In the genomic region with DNA sequence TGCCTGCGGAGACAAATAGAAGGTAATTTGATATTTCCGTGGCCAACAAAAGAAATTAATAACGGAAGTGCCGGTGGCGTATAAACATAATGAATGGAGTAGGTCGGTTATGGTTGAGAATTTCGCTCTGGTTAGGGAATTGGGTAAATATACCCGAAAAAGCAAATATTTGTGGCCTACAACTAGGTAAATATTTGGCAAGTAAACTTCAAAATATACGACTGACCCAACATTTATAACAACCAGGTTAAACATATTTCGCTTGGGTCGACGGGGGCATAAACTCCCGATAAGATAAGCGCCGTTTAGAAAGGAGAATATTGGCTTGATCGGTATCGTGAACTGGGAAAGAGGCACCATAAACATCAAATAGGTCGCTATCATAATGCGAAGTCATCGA, we compare ENCODE assay signal across 1 fruit fly cellular context.
TF ChIP-seq lines count a peak whose summit lies in the region.

No protein-coding gene starts in this region.

TF ChIP-seq in whole organism, embryonic, 481 proteins besides CTCF, POLR2A, EP300 and RAD21 (continued from another document and continues in another):
- no peak for TF ChIP-seq CG6175 (GFP tag; IDR thresholded peaks at IDR 0.05; lab: Robert Waterston, UW)
- TF ChIP-seq CG15479 (GFP tag; optimal IDR thresholded peaks at IDR 0.05; lab: Kevin White, UChicago) = peak; percentile 61
- TF ChIP-seq CG1602 (GFP tag; optimal IDR thresholded peaks at IDR 0.05; lab: Kevin White, UChicago) = no peak
- TF ChIP-seq Neu2 (GFP tag; optimal IDR thresholded peaks at IDR 0.05; lab: Kevin White, UChicago; ENCODE audit: borderline replicate concordance) = no peak
- no peak for TF ChIP-seq croc (GFP tag; conservative IDR thresholded peaks at IDR 0.05; lab: Robert Waterston, UW)
- TF ChIP-seq Elba2 (GFP tag; optimal IDR thresholded peaks at IDR 0.05; lab: Kevin White, UChicago) = no peak
- TF ChIP-seq Ptx1 (GFP tag; IDR thresholded peaks at IDR 0.05; lab: Robert Waterston, UW) = no peak
- no peak for TF ChIP-seq peb (GFP tag; IDR thresholded peaks at IDR 0.05; lab: Robert Waterston, UW)
- no peak for TF ChIP-seq amos (GFP tag; IDR thresholded peaks at IDR 0.05; lab: Robert Waterston, UW; ENCODE audit: partially characterized antibody)
- no peak for TF ChIP-seq CG8765 (GFP tag; IDR thresholded peaks at IDR 0.05; lab: Robert Waterston, UW)
- TF ChIP-seq sim (GFP tag; IDR thresholded peaks at IDR 0.05; lab: Robert Waterston, UW) = no peak
- peak; percentile 38 for TF ChIP-seq Jarid2 (GFP tag; optimal IDR thresholded peaks at IDR 0.05; lab: Kevin White, UChicago)
- no peak for TF ChIP-seq mld (GFP tag; IDR thresholded peaks at IDR 0.05; lab: Robert Waterston, UW; ENCODE audit: partially characterized antibody)
- TF ChIP-seq unpg (GFP tag; optimal IDR thresholded peaks at IDR 0.05; lab: Kevin White, UChicago) = no peak
- 0 out of 2 replicates have a peak, but pooled peaks have one; percentile 18 for TF ChIP-seq bowl (GFP tag; IDR thresholded peaks at IDR 0.05; lab: Robert Waterston, UW)
- no peak for TF ChIP-seq Dll (GFP tag; IDR thresholded peaks at IDR 0.05; lab: Robert Waterston, UW; ENCODE audit: partially characterized antibody)
- no peak for TF ChIP-seq gro (GFP tag; optimal IDR thresholded peaks at IDR 0.05; lab: Kevin White, UChicago)
- peak; percentile 29 for TF ChIP-seq CoRest (tag; optimal IDR thresholded peaks at IDR 0.05; lab: Kevin White, UChicago)
- TF ChIP-seq trh (GFP tag; optimal IDR thresholded peaks at IDR 0.05; lab: Kevin White, UChicago) = no peak
- TF ChIP-seq gce (GFP tag; IDR thresholded peaks at IDR 0.05; lab: Robert Waterston, UW) = 0 out of 3 replicates have a peak, but pooled peaks have one; percentile 13
- no peak for TF ChIP-seq CG2199 (GFP tag; IDR thresholded peaks at IDR 0.05; lab: Robert Waterston, UW)
- no peak for TF ChIP-seq CG14014 (GFP tag; IDR thresholded peaks at IDR 0.05; lab: Robert Waterston, UW)
- peak; percentile 84 for TF ChIP-seq MTF-1 (GFP tag; optimal IDR thresholded peaks at IDR 0.05; lab: Kevin White, UChicago; ENCODE audit: borderline replicate concordance)
- peak; percentile 73 for TF ChIP-seq kni (GFP tag; optimal IDR thresholded peaks at IDR 0.05; lab: Kevin White, UChicago)
- TF ChIP-seq bbx (GFP tag; IDR thresholded peaks at IDR 0.05; lab: Robert Waterston, UW; ENCODE audit: partially characterized antibody) = no peak
- TF ChIP-seq grn (GFP tag; optimal IDR thresholded peaks at IDR 0.05; lab: Kevin White, UChicago) = peak; percentile 64
- no peak for TF ChIP-seq vfl (GFP tag; optimal IDR thresholded peaks at IDR 0.05; lab: Kevin White, UChicago)
- TF ChIP-seq CG18764 (GFP tag; optimal IDR thresholded peaks at IDR 0.05; lab: Kevin White, UChicago) = peak; percentile 6
- no peak for TF ChIP-seq ro (GFP tag; IDR thresholded peaks at IDR 0.05; lab: Robert Waterston, UW)
- TF ChIP-seq exex (tag; optimal IDR thresholded peaks at IDR 0.05; lab: Kevin White, UChicago) = no peak
- TF ChIP-seq NFAT (GFP tag; IDR thresholded peaks at IDR 0.05; lab: Robert Waterston, UW) = no peak
- no peak for TF ChIP-seq CG4282 (GFP tag; optimal IDR thresholded peaks at IDR 0.05; lab: Kevin White, UChicago)
- TF ChIP-seq CG15601 (tag; optimal IDR thresholded peaks at IDR 0.05; lab: Kevin White, UChicago) = peak; percentile 73
- no peak for TF ChIP-seq hb (GFP tag; IDR thresholded peaks at IDR 0.05; lab: Robert Waterston, UW; ENCODE audit: partially characterized antibody)
- TF ChIP-seq Antp (GFP tag; optimal IDR thresholded peaks at IDR 0.05; lab: Kevin White, UChicago) = no peak
- no peak for TF ChIP-seq Adf1 (GFP tag; IDR thresholded peaks at IDR 0.05; lab: Robert Waterston, UW)
- TF ChIP-seq bab2 (GFP tag; optimal IDR thresholded peaks at IDR 0.05; lab: Kevin White, UChicago) = peak; percentile 10
- TF ChIP-seq CG17568 (GFP tag; optimal IDR thresholded peaks at IDR 0.05; lab: Kevin White, UChicago) = peak; percentile 82
- no peak for TF ChIP-seq tna (GFP tag; IDR thresholded peaks at IDR 0.05; lab: Robert Waterston, UW; ENCODE audit: partially characterized antibody)
- no peak for TF ChIP-seq CG1832 (GFP tag; optimal IDR thresholded peaks at IDR 0.05; lab: Kevin White, UChicago)
- no peak for TF ChIP-seq Meics (GFP tag; optimal IDR thresholded peaks at IDR 0.05; lab: Kevin White, UChicago)
- TF ChIP-seq wor (GFP tag; IDR thresholded peaks at IDR 0.05; lab: Robert Waterston, UW) = no peak
- TF ChIP-seq oc (tag; optimal IDR thresholded peaks at IDR 0.05; lab: Kevin White, UChicago) = no peak
- TF ChIP-seq bcd (GFP tag; optimal IDR thresholded peaks at IDR 0.05; lab: Kevin White, UChicago) = no peak
- no peak for TF ChIP-seq Ets97D (GFP tag; optimal IDR thresholded peaks at IDR 0.05; lab: Kevin White, UChicago)
- TF ChIP-seq Xbp1 (GFP tag; optimal IDR thresholded peaks at IDR 0.05; lab: Kevin White, UChicago) = no peak
- TF ChIP-seq CG8290 (GFP tag; optimal IDR thresholded peaks at IDR 0.05; lab: Kevin White, UChicago) = no peak
- TF ChIP-seq CG8290 (tag; optimal IDR thresholded peaks at IDR 0.05; lab: Kevin White, UChicago) = peak in 1 of 2 experiments; percentile 86
- TF ChIP-seq pita (GFP tag; optimal IDR thresholded peaks at IDR 0.05; lab: Kevin White, UChicago) = no peak
- peak; percentile 83 for TF ChIP-seq gsb-n (tag; optimal IDR thresholded peaks at IDR 0.05; lab: Kevin White, UChicago)
- TF ChIP-seq CG5245 (GFP tag; optimal IDR thresholded peaks at IDR 0.05; lab: Kevin White, UChicago) = no peak
- TF ChIP-seq Vsx1 (GFP tag; optimal IDR thresholded peaks at IDR 0.05; lab: Kevin White, UChicago) = peak; percentile 64
- peak in 1 of 2 experiments; percentile 12 for TF ChIP-seq Eip74EF (GFP tag; optimal IDR thresholded peaks at IDR 0.05; lab: Kevin White, UChicago)
- peak; percentile 72 for TF ChIP-seq BtbVII (GFP tag; optimal IDR thresholded peaks at IDR 0.05; lab: Kevin White, UChicago)
- peak; percentile 87 for TF ChIP-seq CG14710 (tag; optimal IDR thresholded peaks at IDR 0.05; lab: Kevin White, UChicago)
- no peak for TF ChIP-seq CG10147 (GFP tag; optimal IDR thresholded peaks at IDR 0.05; lab: Kevin White, UChicago)
- no peak for TF ChIP-seq CG3847 (GFP tag; IDR thresholded peaks at IDR 0.05; lab: Robert Waterston, UW)
- TF ChIP-seq CG7745 (tag; optimal IDR thresholded peaks at IDR 0.05; lab: Kevin White, UChicago) = peak; percentile 91
- peak; percentile 10 for TF ChIP-seq bigmax (GFP tag; optimal IDR thresholded peaks at IDR 0.05; lab: Kevin White, UChicago)
- no peak for TF ChIP-seq CG7357 (GFP tag; IDR thresholded peaks at IDR 0.05; lab: Robert Waterston, UW)
- no peak for TF ChIP-seq sqz (GFP tag; optimal IDR thresholded peaks at IDR 0.05; lab: Kevin White, UChicago)
- TF ChIP-seq CG11695 (GFP tag; IDR thresholded peaks at IDR 0.05; lab: Robert Waterston, UW) = peak; percentile 42; the same call in 1 of the 3 replicates
- no peak; the same call in 1 of the 2 replicates for TF ChIP-seq CG31441 (GFP tag; IDR thresholded peaks at IDR 0.05; lab: Robert Waterston, UW)
- no peak for TF ChIP-seq Ravus (GFP tag; IDR thresholded peaks at IDR 0.05; lab: Robert Waterston, UW)
- TF ChIP-seq CG10366 (GFP tag; IDR thresholded peaks at IDR 0.05; lab: Robert Waterston, UW) = no peak
- TF ChIP-seq H2.0 (GFP tag; IDR thresholded peaks at IDR 0.05; lab: Robert Waterston, UW) = no peak
- TF ChIP-seq PHDP (tag; optimal IDR thresholded peaks at IDR 0.05; lab: Kevin White, UChicago) = peak; percentile 51
- TF ChIP-seq dati (GFP tag; IDR thresholded peaks at IDR 0.05; lab: Robert Waterston, UW) = no peak
- TF ChIP-seq D (optimal IDR thresholded peaks at IDR 0.05; lab: Kevin White, UChicago) = no peak
- TF ChIP-seq D (GFP tag; optimal IDR thresholded peaks at IDR 0.05; lab: Kevin White, UChicago) = peak; percentile 72
- TF ChIP-seq gt (GFP tag; IDR thresholded peaks at IDR 0.05; lab: Robert Waterston, UW) = no peak
- TF ChIP-seq chm (GFP tag; IDR thresholded peaks at IDR 0.05; lab: Robert Waterston, UW) = no peak
- no peak for TF ChIP-seq tio (GFP tag; optimal IDR thresholded peaks at IDR 0.05; lab: Kevin White, UChicago)
- TF ChIP-seq luna (GFP tag; optimal IDR thresholded peaks at IDR 0.05; lab: Kevin White, UChicago) = no peak
- TF ChIP-seq CG17912 (GFP tag; optimal IDR thresholded peaks at IDR 0.05; lab: Kevin White, UChicago) = no peak
- TF ChIP-seq sens-2 (GFP tag; IDR thresholded peaks at IDR 0.05; lab: Robert Waterston, UW) = 0 out of 2 replicates have a peak, but pooled peaks have one; percentile 12
- no peak for TF ChIP-seq CG18476 (GFP tag; optimal IDR thresholded peaks at IDR 0.05; lab: Kevin White, UChicago)
- TF ChIP-seq kah (GFP tag; optimal IDR thresholded peaks at IDR 0.05; lab: Kevin White, UChicago) = peak; percentile 43
- TF ChIP-seq HHEX (GFP tag; optimal IDR thresholded peaks at IDR 0.05; lab: Kevin White, UChicago) = peak; percentile 47
- no peak for TF ChIP-seq Hr51 (GFP tag; optimal IDR thresholded peaks at IDR 0.05; lab: Kevin White, UChicago)
- TF ChIP-seq inv (GFP tag; IDR thresholded peaks at IDR 0.05; lab: Robert Waterston, UW; ENCODE audit: partially characterized antibody) = no peak
- no peak for TF ChIP-seq Atf3 (GFP tag; optimal IDR thresholded peaks at IDR 0.05; lab: Kevin White, UChicago)
- no peak for TF ChIP-seq Stat92E (GFP tag; optimal IDR thresholded peaks at IDR 0.05; lab: Kevin White, UChicago)
- TF ChIP-seq her (GFP tag; optimal IDR thresholded peaks at IDR 0.05; lab: Kevin White, UChicago) = no peak
- no peak for TF ChIP-seq danr (GFP tag; IDR thresholded peaks at IDR 0.05; lab: Robert Waterston, UW)
- TF ChIP-seq CG17829 (tag; optimal IDR thresholded peaks at IDR 0.05; lab: Kevin White, UChicago) = peak; percentile 63
- no peak for TF ChIP-seq Rx (GFP tag; IDR thresholded peaks at IDR 0.05; lab: Robert Waterston, UW)
- TF ChIP-seq pb (GFP tag; optimal IDR thresholded peaks at IDR 0.05; lab: Kevin White, UChicago) = no peak
- peak; percentile 72 for TF ChIP-seq CG10979 (tag; optimal IDR thresholded peaks at IDR 0.05; lab: Kevin White, UChicago)
- TF ChIP-seq h (optimal IDR thresholded peaks at IDR 0.05; lab: Kevin White, UChicago) = no peak
- peak; percentile 78 for TF ChIP-seq CG1603 (tag; optimal IDR thresholded peaks at IDR 0.05; lab: Kevin White, UChicago)
- no peak for TF ChIP-seq CG9215 (GFP tag; IDR thresholded peaks at IDR 0.05; lab: Robert Waterston, UW)
- peak; percentile 68 for TF ChIP-seq CG15011 (GFP tag; optimal IDR thresholded peaks at IDR 0.05; lab: Kevin White, UChicago)
- TF ChIP-seq ERR (GFP tag; optimal IDR thresholded peaks at IDR 0.05; lab: Kevin White, UChicago) = no peak
- peak; percentile 27; the same call in 1 of the 2 replicates for TF ChIP-seq ara (GFP tag; IDR thresholded peaks at IDR 0.05; lab: Robert Waterston, UW)
- peak; percentile 96 for TF ChIP-seq CG33557 (GFP tag; optimal IDR thresholded peaks at IDR 0.05; lab: Kevin White, UChicago)
- no peak for TF ChIP-seq CG15073 (GFP tag; optimal IDR thresholded peaks at IDR 0.05; lab: Kevin White, UChicago)
- peak; percentile 49 for TF ChIP-seq TFAM (GFP tag; optimal IDR thresholded peaks at IDR 0.05; lab: Kevin White, UChicago)
- no peak for TF ChIP-seq CG17612 (GFP tag; IDR thresholded peaks at IDR 0.05; lab: Robert Waterston, UW)
- TF ChIP-seq CG7987 (GFP tag; optimal IDR thresholded peaks at IDR 0.05; lab: Kevin White, UChicago) = peak; percentile 72
- no peak for TF ChIP-seq CG6854 (GFP tag; optimal IDR thresholded peaks at IDR 0.05; lab: Kevin White, UChicago)
- no peak for TF ChIP-seq CG7556 (GFP tag; optimal IDR thresholded peaks at IDR 0.05; lab: Kevin White, UChicago)
- no peak for TF ChIP-seq Aef1 (GFP tag; IDR thresholded peaks at IDR 0.05; lab: Robert Waterston, UW)
- no peak for TF ChIP-seq Hand (GFP tag; optimal IDR thresholded peaks at IDR 0.05; lab: Kevin White, UChicago)
- peak; percentile 64 for TF ChIP-seq D19A (tag; optimal IDR thresholded peaks at IDR 0.05; lab: Kevin White, UChicago)
- TF ChIP-seq pfk (GFP tag; optimal IDR thresholded peaks at IDR 0.05; lab: Kevin White, UChicago) = peak; percentile 24
- no peak for TF ChIP-seq ttk (GFP tag; IDR thresholded peaks at IDR 0.05; lab: Robert Waterston, UW)
- no peak for TF ChIP-seq Dbx (GFP tag; IDR thresholded peaks at IDR 0.05; lab: Robert Waterston, UW)
- no peak for TF ChIP-seq CG3995 (GFP tag; optimal IDR thresholded peaks at IDR 0.05; lab: Kevin White, UChicago)
- TF ChIP-seq hkb (optimal IDR thresholded peaks at IDR 0.05; lab: Kevin White, UChicago) = no peak
- no peak for TF ChIP-seq hkb (GFP tag; IDR thresholded peaks at IDR 0.05; lab: Robert Waterston, UW)
- TF ChIP-seq ash1 (GFP tag; optimal IDR thresholded peaks at IDR 0.05; lab: Kevin White, UChicago) = peak; percentile 24
- TF ChIP-seq fd3F (GFP tag; optimal IDR thresholded peaks at IDR 0.05; lab: Kevin White, UChicago) = no peak
- TF ChIP-seq CG13424 (tag; optimal IDR thresholded peaks at IDR 0.05; lab: Kevin White, UChicago) = peak; percentile 45
- no peak for TF ChIP-seq toy (GFP tag; IDR thresholded peaks at IDR 0.05; lab: Robert Waterston, UW)
- no peak for TF ChIP-seq Bdp1 (GFP tag; optimal IDR thresholded peaks at IDR 0.05; lab: Kevin White, UChicago)
- TF ChIP-seq slou (GFP tag; optimal IDR thresholded peaks at IDR 0.05; lab: Kevin White, UChicago) = no peak
- TF ChIP-seq vnd (GFP tag; IDR thresholded peaks at IDR 0.05; lab: Robert Waterston, UW; ENCODE audit: partially characterized antibody) = no peak
- no peak for TF ChIP-seq disco-r (GFP tag; optimal IDR thresholded peaks at IDR 0.05; lab: Kevin White, UChicago)
- TF ChIP-seq Nf-YA (GFP tag; IDR thresholded peaks at IDR 0.05; lab: Robert Waterston, UW) = no peak
- no peak for TF ChIP-seq ind (GFP tag; optimal IDR thresholded peaks at IDR 0.05; lab: Kevin White, UChicago)
- TF ChIP-seq CG13775 (GFP tag; optimal IDR thresholded peaks at IDR 0.05; lab: Kevin White, UChicago) = peak; percentile 30
- TF ChIP-seq CG13123 (GFP tag; optimal IDR thresholded peaks at IDR 0.05; lab: Kevin White, UChicago) = no peak
- TF ChIP-seq CG42726 (GFP tag; IDR thresholded peaks at IDR 0.05; lab: Robert Waterston, UW; ENCODE audit: partially characterized antibody) = no peak
- TF ChIP-seq CG13894 (tag; optimal IDR thresholded peaks at IDR 0.05; lab: Kevin White, UChicago) = no peak
- no peak for TF ChIP-seq Taf1 (GFP tag; IDR thresholded peaks at IDR 0.05; lab: Robert Waterston, UW)
- no peak for TF ChIP-seq dimm (GFP tag; IDR thresholded peaks at IDR 0.05; lab: Robert Waterston, UW)
- TF ChIP-seq fd96Cb (tag; optimal IDR thresholded peaks at IDR 0.05; lab: Kevin White, UChicago) = peak; percentile 2
- peak; percentile 3 for TF ChIP-seq CG10274 (GFP tag; optimal IDR thresholded peaks at IDR 0.05; lab: Kevin White, UChicago)
- no peak for TF ChIP-seq Chrac-16 (GFP tag; optimal IDR thresholded peaks at IDR 0.05; lab: Kevin White, UChicago)
- TF ChIP-seq CG7786 (GFP tag; optimal IDR thresholded peaks at IDR 0.05; lab: Kevin White, UChicago) = no peak
